Fruit fly (Drosophila melanogaster) whole organism, embryonic: ENCODE data around the gene Csk.
A peak's percentile ranks its signal among the peaks of the same experiment; 100 is the strongest.

Experiments used
- Bgb ChIP-seq: fragments of 200-800 bp; sonication (Bioruptor generic); IDR thresholded peaks from 2 replicates; pipeline ENCODE4 v1.3.6; 2022; ENCODE audit warnings: missing biosample characterization, missing genetic modification characterization; ENCODE audit not compliant: partially characterized antibody
- Blimp-1 ChIP-seq: fragments of 200-800 bp; sonication (Bioruptor generic); optimal IDR thresholded peaks from 3 replicates; lab custom pipeline; 2018; ENCODE audit warnings: missing biosample characterization, missing genetic modification characterization, mild to moderate bottlenecking, moderate library complexity, missing genetic modification reagents
- BtbVII ChIP-seq: fragments of 200-800 bp; sonication (Bioruptor generic); optimal IDR thresholded peaks from 3 replicates; lab custom pipeline; 2017; ENCODE audit warnings: missing biosample characterization, mild to moderate bottlenecking, missing genetic modification characterization
- C15 ChIP-seq: fragments of 200-800 bp; sonication (Bioruptor generic); IDR thresholded peaks from 3 replicates; pipeline ENCODE4 v1.3.6; 2022; ENCODE audit warnings: missing biosample characterization, missing genetic modification characterization
- CG10543 ChIP-seq: fragments of 200-800 bp; sonication (Bioruptor generic); optimal IDR thresholded peaks from 3 replicates; lab custom pipeline; 2017; ENCODE audit warnings: missing biosample characterization, mild to moderate bottlenecking, missing genetic modification characterization, moderate library complexity
- CG10654 ChIP-seq: fragments of 200-800 bp; sonication (Bioruptor generic); optimal IDR thresholded peaks from 2 replicates; lab custom pipeline; 2016; ENCODE audit warnings: missing biosample characterization, missing genetic modification characterization
- CG11247 ChIP-seq: fragments of 200-800 bp; sonication (Bioruptor generic); IDR thresholded peaks from 2 replicates; pipeline ENCODE4 v1.3.6; 2022; ENCODE audit warnings: missing biosample characterization, missing genetic modification characterization
- CG11456 ChIP-seq: fragments of 200-800 bp; sonication (Bioruptor generic); IDR thresholded peaks from 3 replicates; pipeline ENCODE4 v1.3.6; 2022; ENCODE audit warnings: missing biosample characterization, missing genetic modification characterization
- CG12155 ChIP-seq: fragments of 200-800 bp; sonication (Bioruptor generic); optimal IDR thresholded peaks from 3 replicates; lab custom pipeline; 2016; ENCODE audit warnings: missing biosample characterization, missing genetic modification characterization
- CG12769 ChIP-seq: fragments of 200-800 bp; sonication (Bioruptor generic); optimal IDR thresholded peaks from 2 replicates; lab custom pipeline; 2019; ENCODE audit warnings: missing biosample characterization, mild to moderate bottlenecking, missing genetic modification characterization, moderate library complexity
- CG13624 ChIP-seq: fragments of 200-800 bp; sonication (Bioruptor generic); optimal IDR thresholded peaks from 2 replicates; lab custom pipeline; 2016; ENCODE audit warnings: missing biosample characterization, missing genetic modification characterization
- CG13894 ChIP-seq: fragments of 200-800 bp; sonication (Bioruptor generic); optimal IDR thresholded peaks from 3 replicates; lab custom pipeline; 2018; ENCODE audit warnings: missing biosample characterization, mild to moderate bottlenecking, missing genetic modification characterization, moderate library complexity
- CG15269 ChIP-seq: fragments of 200-800 bp; sonication (Bioruptor generic); optimal IDR thresholded peaks from 2 replicates; lab custom pipeline; 2018; ENCODE audit warnings: missing biosample characterization, mild to moderate bottlenecking, missing genetic modification characterization, moderate library complexity
- CG17359 ChIP-seq: fragments of 200-800 bp; sonication (Bioruptor generic); optimal IDR thresholded peaks from 3 replicates; lab custom pipeline; 2018; ENCODE audit warnings: missing biosample characterization, mild to moderate bottlenecking, missing genetic modification characterization, moderate library complexity
- CG31224 ChIP-seq: fragments of 200-800 bp; sonication (Bioruptor generic); IDR thresholded peaks from 2 replicates; pipeline ENCODE4 v1.3.6; 2022; ENCODE audit warnings: missing biosample characterization, missing genetic modification characterization
- CG33557 ChIP-seq: fragments of 200-800 bp; sonication (Bioruptor generic); optimal IDR thresholded peaks from 2 replicates; lab custom pipeline; 2019; ENCODE audit warnings: missing biosample characterization, mild to moderate bottlenecking, missing genetic modification characterization, moderate library complexity
- CG34224 ChIP-seq: fragments of 200-800 bp; sonication (Bioruptor generic); IDR thresholded peaks from 3 replicates; pipeline ENCODE4 v1.3.6; 2022; ENCODE audit warnings: missing biosample characterization, missing genetic modification characterization; ENCODE audit not compliant: partially characterized antibody
- CG43689 ChIP-seq: fragments of 200-800 bp; sonication (Bioruptor generic); IDR thresholded peaks from 2 replicates; pipeline ENCODE4 v1.3.6; 2022; ENCODE audit warnings: missing biosample characterization, missing genetic modification characterization
- CG6254 ChIP-seq: fragments of 200-800 bp; sonication (Bioruptor generic); optimal IDR thresholded peaks from 3 replicates; lab custom pipeline; 2017; ENCODE audit warnings: mild to moderate bottlenecking, missing biosample characterization, missing genetic modification reagents, missing genetic modification characterization
- CG6689 ChIP-seq: fragments of 200-800 bp; sonication (Bioruptor generic); IDR thresholded peaks from 2 replicates; pipeline ENCODE4 v1.3.6; 2022; ENCODE audit warnings: missing biosample characterization, missing genetic modification characterization
- CG7357 ChIP-seq: fragments of 200-800 bp; sonication (Bioruptor generic); IDR thresholded peaks from 3 replicates; pipeline ENCODE4 v1.3.6; 2022; ENCODE audit warnings: missing biosample characterization, missing genetic modification characterization
- CG7987 ChIP-seq: fragments of 200-800 bp; sonication (Bioruptor generic); optimal IDR thresholded peaks from 2 replicates; lab custom pipeline; 2018; ENCODE audit warnings: missing biosample characterization, mild to moderate bottlenecking, missing genetic modification characterization, moderate library complexity
- CG8281 ChIP-seq: fragments of 200-800 bp; sonication (Bioruptor generic); optimal IDR thresholded peaks from 2 replicates; lab custom pipeline; 2018; ENCODE audit warnings: missing biosample characterization, mild to moderate bottlenecking, missing genetic modification characterization, moderate library complexity
- CG8924 ChIP-seq: fragments of 200-800 bp; optimal IDR thresholded peaks from 3 replicates; lab custom pipeline; 2019; ENCODE audit warnings: missing biosample characterization, mild to moderate bottlenecking, missing genetic modification characterization, moderate library complexity
- Chrac-16 ChIP-seq: fragments of 200-800 bp; sonication (Bioruptor generic); optimal IDR thresholded peaks from 3 replicates; lab custom pipeline; 2016; ENCODE audit warnings: missing biosample characterization, missing genetic modification characterization
- Drgx ChIP-seq: fragments of 200-800 bp; sonication (Bioruptor generic); IDR thresholded peaks from 2 replicates; pipeline ENCODE4 v1.3.6; 2022; ENCODE audit warnings: missing biosample characterization, missing genetic modification characterization
- E2f1 ChIP-seq: fragments of 200-800 bp; sonication (Bioruptor generic); IDR thresholded peaks from 2 replicates; pipeline ENCODE4 v1.3.6; 2022; ENCODE audit warnings: missing biosample characterization, missing genetic modification characterization
- Eip74EF ChIP-seq, 2 experiments: fragments of 200-800 bp in 1 of 2; fragments of >200 bp in 1 of 2; sonication (Bioruptor generic) in 1 of 2; optimal IDR thresholded peaks; 2 replicates each; lab custom pipeline; 2017 to 2019; ENCODE audit warnings: missing biosample characterization in 2 of 2, missing genetic modification characterization in 2 of 2, mild to moderate bottlenecking in 1 of 2, moderate library complexity in 1 of 2
- Fer1 ChIP-seq: fragments of 200-800 bp; sonication (Bioruptor generic); optimal IDR thresholded peaks from 2 replicates; lab custom pipeline; 2017; ENCODE audit warnings: missing biosample characterization, mild to moderate bottlenecking, missing genetic modification characterization
- Hr51 ChIP-seq, 2 experiments: fragments of 200-800 bp; sonication (Bioruptor generic); optimal IDR thresholded peaks; 2 replicates in 1 of 2; 3 replicates in 1 of 2; lab custom pipeline; 2016 to 2018; ENCODE audit warnings: missing biosample characterization in 2 of 2, missing genetic modification characterization in 2 of 2, mild to moderate bottlenecking in 1 of 2, moderate library complexity in 1 of 2
- Hr78 ChIP-seq, 2 experiments: fragments of 200-800 bp in 1 of 2; fragments of >200 bp in 1 of 2; sonication (Bioruptor generic) in 1 of 2; optimal IDR thresholded peaks; 2 replicates each; lab custom pipeline; 2017 to 2019; ENCODE audit warnings: missing biosample characterization in 2 of 2, missing genetic modification characterization in 2 of 2, mild to moderate bottlenecking in 1 of 2, moderate library complexity in 1 of 2
- Kr ChIP-seq: fragments of 200-800 bp; sonication (Bioruptor generic); optimal IDR thresholded peaks from 2 replicates; lab custom pipeline; 2017; ENCODE audit warnings: missing biosample characterization, mild to moderate bottlenecking, missing genetic modification characterization
- NC2α ChIP-seq: fragments of 200-800 bp; sonication (Bioruptor generic); optimal IDR thresholded peaks from 2 replicates; lab custom pipeline; 2016; ENCODE audit warnings: missing biosample characterization, missing genetic modification characterization
- Side ChIP-seq: fragments of 200-800 bp; sonication (Bioruptor generic); optimal IDR thresholded peaks from 2 replicates; lab custom pipeline; 2016; ENCODE audit warnings: missing biosample characterization, missing genetic modification characterization
- TFAM ChIP-seq: fragments of 200-800 bp; sonication (Bioruptor generic); optimal IDR thresholded peaks from 2 replicates; lab custom pipeline; 2017; ENCODE audit warnings: missing biosample characterization, missing genetic modification characterization, inconsistent platforms
- YL-1 ChIP-seq: fragments of 200-800 bp; sonication (Bioruptor generic); optimal IDR thresholded peaks from 3 replicates; lab custom pipeline; 2017; ENCODE audit warnings: missing biosample characterization, mild to moderate bottlenecking, missing genetic modification characterization
- ac ChIP-seq: fragments of 200-800 bp; sonication (Bioruptor generic); optimal IDR thresholded peaks from 3 replicates; lab custom pipeline; 2017; ENCODE audit warnings: missing biosample characterization, mild to moderate bottlenecking, missing genetic modification characterization
- bbx ChIP-seq: fragments of 200-800 bp; sonication (Bioruptor generic); IDR thresholded peaks from 2 replicates; pipeline ENCODE4 v1.3.6; 2022; ENCODE audit warnings: missing biosample characterization, missing genetic modification characterization; ENCODE audit not compliant: partially characterized antibody
- btn ChIP-seq: fragments of 200-800 bp; sonication (Bioruptor generic); optimal IDR thresholded peaks from 2 replicates; lab custom pipeline; 2016; ENCODE audit warnings: missing biosample characterization, missing genetic modification characterization
- fd96Cb ChIP-seq: fragments of 200-800 bp; sonication (Bioruptor generic); optimal IDR thresholded peaks from 2 replicates; lab custom pipeline; 2018; ENCODE audit warnings: missing biosample characterization, mild to moderate bottlenecking, missing genetic modification characterization, moderate library complexity
- ind ChIP-seq: fragments of 200-800 bp; sonication (Bioruptor generic); optimal IDR thresholded peaks from 3 replicates; lab custom pipeline; 2016; ENCODE audit warnings: missing biosample characterization, missing genetic modification characterization
- kni ChIP-seq: fragments of 200-800 bp; sonication (Bioruptor generic); optimal IDR thresholded peaks from 3 replicates; lab custom pipeline; 2017; ENCODE audit warnings: mild to moderate bottlenecking, missing biosample characterization, missing genetic modification reagents, missing genetic modification characterization
- lov ChIP-seq, 2 experiments: fragments of 200-800 bp in 1 of 2; fragments of >200 bp in 1 of 2; sonication (Bioruptor generic) in 1 of 2; IDR thresholded peaks in 1 of 2; optimal IDR thresholded peaks in 1 of 2; 2 replicates in 1 of 2; 3 replicates in 1 of 2; pipeline versions ENCODE4 v1.3.6 to Lab custom; 2017 to 2022; ENCODE audit warnings: missing biosample characterization in 1 of 2, missing genetic modification characterization in 1 of 2
- otp ChIP-seq: fragments of 200-800 bp; sonication (Bioruptor generic); IDR thresholded peaks from 3 replicates; pipeline ENCODE4, ENCODE4 v1.3.6; 2022; ENCODE audit warnings: missing biosample characterization, missing genetic modification characterization
- pho ChIP-seq: fragments of 200-800 bp; sonication (Bioruptor generic); optimal IDR thresholded peaks from 2 replicates; lab custom pipeline; 2016; ENCODE audit warnings: missing biosample characterization, missing genetic modification characterization
- row ChIP-seq: fragments of 200-800 bp; sonication (Bioruptor generic); IDR thresholded peaks from 3 replicates; pipeline ENCODE4 v1.3.6; 2022; ENCODE audit warnings: missing biosample characterization, missing genetic modification characterization
- slbo ChIP-seq: fragments of 200-800 bp; sonication (Bioruptor generic); IDR thresholded peaks from 2 replicates; pipeline ENCODE4 v1.3.6; 2022; ENCODE audit warnings: missing biosample characterization, missing genetic modification characterization
- ssp ChIP-seq: fragments of 200-800 bp; sonication (Bioruptor generic); IDR thresholded peaks from 2 replicates; pipeline ENCODE4 v1.3.6; 2022; ENCODE audit warnings: missing biosample characterization, missing genetic modification characterization
- vvl ChIP-seq: fragments of 200-800 bp; sonication (Bioruptor generic); IDR thresholded peaks from 2 replicates; pipeline ENCODE4 v1.3.6; 2022; ENCODE audit warnings: missing biosample characterization, missing genetic modification characterization

The Csk gene

DNA sequence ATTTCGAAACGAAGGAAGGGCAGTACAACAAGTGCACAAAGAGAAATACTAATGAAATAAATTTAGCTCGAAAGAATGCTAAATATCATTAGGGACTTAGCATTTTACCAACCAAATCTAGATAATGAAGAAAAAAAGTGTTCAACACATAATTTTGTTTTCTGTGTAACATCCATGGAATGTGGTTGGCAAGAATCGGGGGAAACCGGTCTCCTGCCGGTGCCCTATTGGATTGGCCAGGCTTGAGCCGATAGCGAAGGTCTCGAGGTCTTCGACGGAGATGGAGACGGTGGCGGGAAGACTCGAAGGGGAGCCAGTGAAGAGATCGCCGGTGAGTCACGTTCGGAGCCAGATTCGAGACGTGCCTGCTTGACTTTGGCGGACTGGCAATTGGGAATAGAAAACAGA, 7.3 kb upstream of the Csk start (continued):
- no peak for TF ChIP-seq Fer1 (GFP tag; lab: Kevin White, UChicago)
- TF ChIP-seq vvl (GFP tag; lab: Robert Waterston, UW) = peak; percentile 75
- no peak for TF ChIP-seq btn (GFP tag; lab: Kevin White, UChicago)
- TF ChIP-seq BtbVII (GFP tag; lab: Kevin White, UChicago) = peak; percentile 21
- no peak for TF ChIP-seq otp (GFP tag; lab: Robert Waterston, UW)
- TF ChIP-seq CG6254 (GFP tag; lab: Kevin White, UChicago) = no peak
- peak; percentile 33; the same call in 1 of the 2 replicates for TF ChIP-seq E2f1 (GFP tag; lab: Robert Waterston, UW)
- TF ChIP-seq CG8924 = peak; percentile 13
- TF ChIP-seq CG43689 (GFP tag; lab: Robert Waterston, UW) = no peak
- no peak for TF ChIP-seq CG34224 (GFP tag; lab: Robert Waterston, UW)
- TF ChIP-seq Hr51 (GFP tag; optimal IDR thresholded peaks at IDR 0.05; lab: Kevin White, UChicago) = no peak
- TF ChIP-seq CG15269 = peak; percentile 3
- TF ChIP-seq CG33557 (GFP tag; lab: Kevin White, UChicago) = no peak
- no peak for TF ChIP-seq CG8281 (tag; lab: Kevin White, UChicago)
- TF ChIP-seq Side (GFP tag; lab: Kevin White, UChicago) = peak; percentile 22
- peak; percentile 26 for TF ChIP-seq CG12155 (GFP tag; lab: Kevin White, UChicago)
- no peak for TF ChIP-seq Bgb (GFP tag; lab: Robert Waterston, UW)
- peak; percentile 9 for TF ChIP-seq CG10543 (GFP tag; lab: Kevin White, UChicago)
- peak; percentile 73 for TF ChIP-seq slbo (GFP tag; lab: Robert Waterston, UW)
- TF ChIP-seq bbx (GFP tag; lab: Robert Waterston, UW) = no peak
- TF ChIP-seq CG10654 = no peak
- peak; percentile 73 for TF ChIP-seq Drgx
- TF ChIP-seq Eip74EF (GFP tag; optimal IDR thresholded peaks at IDR 0.05; lab: Kevin White, UChicago) = no peak
- no peak for TF ChIP-seq Kr
- 0 out of 2 replicates have a peak, but pooled peaks have one; percentile 41 for TF ChIP-seq CG11247
- TF ChIP-seq lov (optimal IDR thresholded peaks at IDR 0.05; lab: Kevin White, UChicago) = no peak
- 0 out of 3 replicates have a peak, but pooled peaks have one; percentile 12 for TF ChIP-seq lov (GFP tag; IDR thresholded peaks at IDR 0.05; lab: Robert Waterston, UW)
- no peak for TF ChIP-seq fd96Cb
- TF ChIP-seq CG12769 (tag; lab: Kevin White, UChicago) = peak; percentile 74
- peak; percentile 77 for TF ChIP-seq kni
- peak; percentile 0 for TF ChIP-seq ind (GFP tag; lab: Kevin White, UChicago)
- peak; percentile 46 for TF ChIP-seq Blimp-1 (GFP tag; lab: Kevin White, UChicago)
- TF ChIP-seq CG13624 = peak; percentile 34
- TF ChIP-seq YL-1 (GFP tag; lab: Kevin White, UChicago) = no peak
- TF ChIP-seq CG7987 = no peak
- peak; percentile 26 for TF ChIP-seq pho (GFP tag; lab: Kevin White, UChicago)
- no peak for TF ChIP-seq C15 (GFP tag; lab: Robert Waterston, UW)
- TF ChIP-seq row (GFP tag; lab: Robert Waterston, UW) = peak; percentile 69; the same call in 2 of the 3 replicates
- TF ChIP-seq ssp (GFP tag; lab: Robert Waterston, UW) = no peak
- TF ChIP-seq NC2α (GFP tag; lab: Kevin White, UChicago) = no peak
- peak; percentile 68 for TF ChIP-seq CG13894 (tag; lab: Kevin White, UChicago)
- TF ChIP-seq CG6689 = 0 out of 2 replicates have a peak, but pooled peaks have one; percentile 24
- peak; percentile 36 for TF ChIP-seq Chrac-16 (GFP tag; lab: Kevin White, UChicago)
- TF ChIP-seq CG17359 (tag; lab: Kevin White, UChicago) = peak; percentile 30
- no peak for TF ChIP-seq CG7357 (GFP tag; lab: Robert Waterston, UW)
- no peak for TF ChIP-seq ac
- peak; percentile 61; the same call in 1 of the 3 replicates for TF ChIP-seq CG11456 (GFP tag; lab: Robert Waterston, UW)
- peak in 1 of 2 experiments; percentile 10 for TF ChIP-seq Hr78 (GFP tag; optimal IDR thresholded peaks at IDR 0.05; lab: Kevin White, UChicago)
- TF ChIP-seq TFAM (GFP tag; lab: Kevin White, UChicago) = no peak
- peak; percentile 37; the same call in 1 of the 2 replicates for TF ChIP-seq CG31224 (GFP tag; lab: Robert Waterston, UW)
